Fruit fly (Drosophila melanogaster) whole organism, embryonic: Measurements from ENCODE around the gene SPoCk.
A peak's percentile ranks its signal among the peaks of the same experiment; 100 is the strongest.

ENCODE experiments used
- ATbp ChIP-seq: fragments of 200-800 bp; sonication (Bioruptor generic); optimal IDR thresholded peaks from 2 replicates; lab custom pipeline; 2017; ENCODE audit warnings: missing biosample characterization, mild to moderate bottlenecking, missing genetic modification characterization, missing genetic modification reagents
- Adf1 ChIP-seq: fragments of 200-800 bp; sonication (Bioruptor generic); IDR thresholded peaks from 2 replicates; pipeline ENCODE4 v1.3.6; 2022; ENCODE audit warnings: missing biosample characterization, missing genetic modification characterization
- Atf3 ChIP-seq: fragments of 200-800 bp; sonication (Bioruptor generic); optimal IDR thresholded peaks from 3 replicates; lab custom pipeline; 2016; ENCODE audit warnings: missing biosample characterization, missing genetic modification characterization
- Bdp1 ChIP-seq: fragments of 200-800 bp; sonication (Bioruptor generic); optimal IDR thresholded peaks from 3 replicates; lab custom pipeline; 2016; ENCODE audit warnings: missing biosample characterization, missing genetic modification characterization
- Bteb2 ChIP-seq: fragments of 200-800 bp; sonication (Bioruptor generic); optimal IDR thresholded peaks from 2 replicates; lab custom pipeline; 2016; ENCODE audit warnings: missing biosample characterization, missing genetic modification characterization
- CG10543 ChIP-seq: fragments of 200-800 bp; sonication (Bioruptor generic); optimal IDR thresholded peaks from 3 replicates; lab custom pipeline; 2017; ENCODE audit warnings: missing biosample characterization, mild to moderate bottlenecking, missing genetic modification characterization, moderate library complexity
- CG11247 ChIP-seq: fragments of 200-800 bp; sonication (Bioruptor generic); IDR thresholded peaks from 2 replicates; pipeline ENCODE4 v1.3.6; 2022; ENCODE audit warnings: missing biosample characterization, missing genetic modification characterization
- CG11560 ChIP-seq: fragments of 200-800 bp; sonication (Bioruptor generic); IDR thresholded peaks from 3 replicates; pipeline ENCODE4 v1.3.6; 2022; ENCODE audit warnings: missing biosample characterization, missing genetic modification characterization
- CG12236 ChIP-seq: fragments of 200-800 bp; sonication (Bioruptor generic); optimal IDR thresholded peaks from 2 replicates; lab custom pipeline; 2016; ENCODE audit warnings: missing biosample characterization, missing genetic modification characterization
- CG12744 ChIP-seq: fragments of 200-800 bp; sonication (Bioruptor generic); optimal IDR thresholded peaks from 2 replicates; lab custom pipeline; 2016; ENCODE audit warnings: missing biosample characterization, missing genetic modification characterization
- CG17912 ChIP-seq: fragments of 200-800 bp; sonication (Bioruptor generic); optimal IDR thresholded peaks from 2 replicates; lab custom pipeline; 2018; ENCODE audit warnings: missing biosample characterization, mild to moderate bottlenecking, missing genetic modification characterization
- CG18011 ChIP-seq: fragments of 200-800 bp; sonication (Bioruptor generic); optimal IDR thresholded peaks from 2 replicates; lab custom pipeline; 2017; ENCODE audit warnings: missing biosample characterization, missing genetic modification characterization, mild to moderate bottlenecking, moderate library complexity, missing genotype
- CG18599 ChIP-seq: fragments of 200-800 bp; sonication (Bioruptor generic); optimal IDR thresholded peaks from 3 replicates; lab custom pipeline; 2017; ENCODE audit warnings: missing biosample characterization, missing genetic modification characterization, mild to moderate bottlenecking, moderate library complexity, missing genetic modification reagents
- CG18619 ChIP-seq: fragments of 200-800 bp; sonication (Bioruptor generic); optimal IDR thresholded peaks from 3 replicates; lab custom pipeline; 2017; ENCODE audit warnings: missing biosample characterization, mild to moderate bottlenecking, missing genetic modification characterization
- CG18764 ChIP-seq: fragments of 200-800 bp; sonication (Bioruptor generic); optimal IDR thresholded peaks from 3 replicates; lab custom pipeline; 2016; ENCODE audit warnings: missing biosample characterization, missing genetic modification characterization
- CG2116 ChIP-seq: fragments of 200-800 bp; sonication (Bioruptor generic); optimal IDR thresholded peaks from 3 replicates; lab custom pipeline; 2018; ENCODE audit warnings: missing biosample characterization, mild to moderate bottlenecking, missing genetic modification characterization
- CG2202 ChIP-seq: fragments of 200-800 bp; sonication (Bioruptor generic); optimal IDR thresholded peaks from 2 replicates; lab custom pipeline; 2018; ENCODE audit warnings: missing biosample characterization, mild to moderate bottlenecking, missing genetic modification characterization
- CG3281 ChIP-seq: fragments of 200-800 bp; sonication (Bioruptor generic); optimal IDR thresholded peaks from 3 replicates; lab custom pipeline; 2017; ENCODE audit warnings: missing biosample characterization, mild to moderate bottlenecking, missing genetic modification characterization
- CG3838 ChIP-seq: fragments of 200-800 bp; sonication (Bioruptor generic); optimal IDR thresholded peaks from 3 replicates; lab custom pipeline; 2016; ENCODE audit warnings: missing biosample characterization, missing genetic modification characterization
- CG4730 ChIP-seq: fragments of 200-800 bp; sonication (Bioruptor generic); IDR thresholded peaks from 2 replicates; pipeline ENCODE4 v1.3.6; 2022; ENCODE audit warnings: missing biosample characterization, missing genetic modification characterization
- CG6175 ChIP-seq: fragments of 200-800 bp; sonication (Bioruptor generic); IDR thresholded peaks from 3 replicates; pipeline ENCODE4 v1.3.6; 2022; ENCODE audit warnings: missing biosample characterization, missing genetic modification characterization
- CG6791 ChIP-seq: fragments of 200-800 bp; sonication (Bioruptor generic); IDR thresholded peaks from 3 replicates; pipeline ENCODE4 v1.3.6; 2022; ENCODE audit warnings: missing biosample characterization, missing genetic modification characterization; ENCODE audit not compliant: partially characterized antibody
- CG8388 ChIP-seq: fragments of 200-800 bp; sonication (Bioruptor generic); optimal IDR thresholded peaks from 2 replicates; lab custom pipeline; 2019; ENCODE audit warnings: missing biosample characterization, mild to moderate bottlenecking, missing genetic modification characterization, moderate library complexity
- D19B ChIP-seq: fragments of 200-800 bp; sonication (Bioruptor generic); optimal IDR thresholded peaks from 2 replicates; lab custom pipeline; 2017; ENCODE audit warnings: missing biosample characterization, mild to moderate bottlenecking, missing genetic modification characterization
- Dp ChIP-seq: fragments of 200-800 bp; sonication (Bioruptor generic); optimal IDR thresholded peaks from 2 replicates; lab custom pipeline; 2018; ENCODE audit warnings: missing biosample characterization, mild to moderate bottlenecking, missing genetic modification characterization, moderate library complexity
- HLH54F ChIP-seq: fragments of 200-800 bp; sonication (Bioruptor generic); optimal IDR thresholded peaks from 3 replicates; lab custom pipeline; 2016; ENCODE audit warnings: missing biosample characterization, missing genetic modification characterization
- Jarid2 ChIP-seq: fragments of 200-800 bp; sonication (Bioruptor generic); optimal IDR thresholded peaks from 3 replicates; lab custom pipeline; 2017; ENCODE audit warnings: mild to moderate bottlenecking, missing biosample characterization, missing genetic modification reagents, missing genetic modification characterization
- MESR4 ChIP-seq: fragments of 200-800 bp; sonication (Bioruptor generic); optimal IDR thresholded peaks from 2 replicates; lab custom pipeline; 2018; ENCODE audit warnings: missing biosample characterization, mild to moderate bottlenecking, missing genetic modification characterization, moderate library complexity
- Opbp ChIP-seq: fragments of 200-800 bp; sonication (Bioruptor generic); IDR thresholded peaks from 3 replicates; pipeline ENCODE4 v1.3.6; 2022; ENCODE audit warnings: missing biosample characterization, missing genetic modification characterization; ENCODE audit not compliant: partially characterized antibody
- Poxn ChIP-seq: fragments of 200-800 bp; sonication (Bioruptor generic); IDR thresholded peaks from 2 replicates; pipeline ENCODE4 v1.3.6; 2022; ENCODE audit warnings: missing biosample characterization, missing genetic modification characterization
- Side ChIP-seq: fragments of 200-800 bp; sonication (Bioruptor generic); optimal IDR thresholded peaks from 2 replicates; lab custom pipeline; 2016; ENCODE audit warnings: missing biosample characterization, missing genetic modification characterization
- Sin3A ChIP-seq: fragments of >200 bp; optimal IDR thresholded peaks from 2 replicates; lab custom pipeline; 2018
- Xbp1 ChIP-seq: fragments of 200-800 bp; sonication (Bioruptor generic); optimal IDR thresholded peaks from 3 replicates; lab custom pipeline; 2016; ENCODE audit warnings: missing biosample characterization, mild to moderate bottlenecking, missing genetic modification characterization
- ase ChIP-seq: fragments of 200-800 bp; sonication (Bioruptor generic); IDR thresholded peaks from 3 replicates; pipeline ENCODE4 v1.3.6; 2022; ENCODE audit warnings: missing biosample characterization, missing genetic modification characterization
- ato ChIP-seq: fragments of 200-800 bp; sonication (Bioruptor generic); IDR thresholded peaks from 2 replicates; pipeline ENCODE4 v1.3.6; 2022; ENCODE audit warnings: missing biosample characterization, missing genetic modification characterization; ENCODE audit not compliant: partially characterized antibody
- chn ChIP-seq: fragments of 200-800 bp; sonication (Bioruptor generic); optimal IDR thresholded peaks from 2 replicates; lab custom pipeline; 2016; ENCODE audit warnings: missing biosample characterization, missing genetic modification characterization
- fd96Cb ChIP-seq: fragments of 200-800 bp; sonication (Bioruptor generic); optimal IDR thresholded peaks from 2 replicates; lab custom pipeline; 2018; ENCODE audit warnings: missing biosample characterization, mild to moderate bottlenecking, missing genetic modification characterization, moderate library complexity
- fru ChIP-seq: fragments of >200 bp; optimal IDR thresholded peaks from 2 replicates; lab custom pipeline; 2017
- fu2 ChIP-seq: fragments of 200-800 bp; sonication (Bioruptor generic); optimal IDR thresholded peaks from 2 replicates; lab custom pipeline; 2016; ENCODE audit warnings: missing biosample characterization, missing genetic modification characterization
- gsb-n ChIP-seq: fragments of 200-800 bp; sonication (Bioruptor generic); optimal IDR thresholded peaks from 3 replicates; lab custom pipeline; 2018; ENCODE audit warnings: missing biosample characterization, mild to moderate bottlenecking, missing genetic modification characterization
- nerfin-2 ChIP-seq: fragments of 200-800 bp; sonication (Bioruptor generic); IDR thresholded peaks from 2 replicates; pipeline ENCODE4 v1.3.6; 2022; ENCODE audit warnings: missing biosample characterization, missing genetic modification characterization; ENCODE audit not compliant: partially characterized antibody
- p53 ChIP-seq: fragments of 200-800 bp; sonication (Bioruptor generic); optimal IDR thresholded peaks from 2 replicates; lab custom pipeline; 2016; ENCODE audit warnings: missing biosample characterization, missing genetic modification characterization
- peb ChIP-seq: fragments of 200-800 bp; sonication (Bioruptor generic); IDR thresholded peaks from 2 replicates; pipeline ENCODE4 v1.3.6; 2022; ENCODE audit warnings: missing biosample characterization, missing genetic modification characterization
- pzg ChIP-seq: fragments of 200-800 bp; sonication (Bioruptor generic); optimal IDR thresholded peaks from 3 replicates; lab custom pipeline; 2018; ENCODE audit warnings: missing biosample characterization, mild to moderate bottlenecking, missing genetic modification characterization, moderate library complexity
- run ChIP-seq: fragments of 200-800 bp; sonication (Bioruptor generic); optimal IDR thresholded peaks from 3 replicates; lab custom pipeline; 2018; ENCODE audit warnings: missing biosample characterization, mild to moderate bottlenecking, missing genetic modification characterization
- sd ChIP-seq: fragments of 200-800 bp; sonication (Bioruptor generic); optimal IDR thresholded peaks from 3 replicates; lab custom pipeline; 2018; ENCODE audit warnings: missing biosample characterization, mild to moderate bottlenecking, missing genetic modification characterization, moderate library complexity
- sna ChIP-seq: fragments of 200-800 bp; sonication (Bioruptor generic); IDR thresholded peaks from 2 replicates; pipeline ENCODE4 v1.3.6; 2022; ENCODE audit warnings: missing biosample characterization, missing genetic modification characterization; ENCODE audit not compliant: partially characterized antibody
- sug ChIP-seq: fragments of 200-800 bp; optimal IDR thresholded peaks from 2 replicates; lab custom pipeline; 2019; ENCODE audit warnings: missing biosample characterization, mild to moderate bottlenecking, missing genetic modification characterization, moderate library complexity
- tap ChIP-seq: fragments of 200-800 bp; optimal IDR thresholded peaks from 3 replicates; lab custom pipeline; 2019; ENCODE audit warnings: missing biosample characterization, mild to moderate bottlenecking, missing genetic modification characterization, moderate library complexity
- vfl ChIP-seq: fragments of 200-800 bp; sonication (Bioruptor generic); optimal IDR thresholded peaks from 2 replicates; lab custom pipeline; 2016; ENCODE audit warnings: missing biosample characterization, missing genetic modification characterization
- vvl ChIP-seq: fragments of 200-800 bp; sonication (Bioruptor generic); IDR thresholded peaks from 2 replicates; pipeline ENCODE4 v1.3.6; 2022; ENCODE audit warnings: missing biosample characterization, missing genetic modification characterization
- zfh2 ChIP-seq: fragments of 200-800 bp; sonication (Bioruptor generic); optimal IDR thresholded peaks from 2 replicates; lab custom pipeline; 2016; ENCODE audit warnings: missing biosample characterization, missing genetic modification characterization

Gene SPoCk

dm6 chr3L:22749147-22749550 is at the start of gene SPoCk (continued):
- no peak for TF ChIP-seq fd96Cb
- TF ChIP-seq sd (tag; lab: Kevin White, UChicago), result no peak
- no peak for TF ChIP-seq Poxn (GFP tag; lab: Robert Waterston, UW)
- no peak for TF ChIP-seq Dp (GFP tag; lab: Kevin White, UChicago)
- no peak for TF ChIP-seq CG6791 (GFP tag; lab: Robert Waterston, UW)
- TF ChIP-seq CG18619 (GFP tag; lab: Kevin White, UChicago), result no peak
- no peak for TF ChIP-seq Xbp1 (GFP tag; lab: Kevin White, UChicago)
- TF ChIP-seq CG10543 (GFP tag; lab: Kevin White, UChicago), result no peak
- no peak for TF ChIP-seq CG6175 (GFP tag; lab: Robert Waterston, UW)
- peak; percentile 62 for TF ChIP-seq pzg (GFP tag; lab: Kevin White, UChicago)
- TF ChIP-seq gsb-n (tag; lab: Kevin White, UChicago), result no peak
- TF ChIP-seq Atf3 (GFP tag; lab: Kevin White, UChicago), result no peak
- TF ChIP-seq fru (lab: Kevin White, UChicago), result no peak
- peak; percentile 74 for TF ChIP-seq CG2116 (GFP tag; lab: Kevin White, UChicago)
- TF ChIP-seq peb (GFP tag; lab: Robert Waterston, UW), result no peak
- no peak for TF ChIP-seq vvl (GFP tag; lab: Robert Waterston, UW)
- TF ChIP-seq CG11560 (tag; lab: Robert Waterston, UW), result no peak
- TF ChIP-seq tap, result no peak
- TF ChIP-seq ato (GFP tag; lab: Robert Waterston, UW), result no peak
- TF ChIP-seq Adf1, result no peak
- no peak for TF ChIP-seq Side (GFP tag; lab: Kevin White, UChicago)
- no peak for TF ChIP-seq vfl (GFP tag; lab: Kevin White, UChicago)
- TF ChIP-seq nerfin-2 (GFP tag; lab: Robert Waterston, UW), result no peak
- TF ChIP-seq ase (GFP tag; lab: Robert Waterston, UW), result no peak
- no peak for TF ChIP-seq CG18599
- no peak for TF ChIP-seq CG3838 (GFP tag; lab: Kevin White, UChicago)
- TF ChIP-seq CG17912, result no peak
- no peak for TF ChIP-seq CG12236
- peak; percentile 15 for TF ChIP-seq MESR4
- TF ChIP-seq p53 (GFP tag; lab: Kevin White, UChicago), result no peak
- TF ChIP-seq Sin3A (lab: Kevin White, UChicago), result no peak
- TF ChIP-seq chn (GFP tag; lab: Kevin White, UChicago), result no peak
- TF ChIP-seq Bteb2 (GFP tag; lab: Kevin White, UChicago), result no peak
- peak; percentile 67 for TF ChIP-seq CG18011 (GFP tag; lab: Kevin White, UChicago)
- no peak for TF ChIP-seq sna (GFP tag; lab: Robert Waterston, UW)
- no peak for TF ChIP-seq HLH54F (GFP tag; lab: Kevin White, UChicago)
- TF ChIP-seq sug (tag; lab: Kevin White, UChicago), result no peak
- TF ChIP-seq CG3281 (GFP tag; lab: Kevin White, UChicago), result no peak
- no peak for TF ChIP-seq D19B (GFP tag; lab: Kevin White, UChicago)
- no peak for TF ChIP-seq CG8388 (GFP tag; lab: Kevin White, UChicago)
- TF ChIP-seq ATbp, result no peak
- TF ChIP-seq CG11247 (GFP tag; lab: Robert Waterston, UW), result no peak
- no peak for TF ChIP-seq Jarid2
- TF ChIP-seq Opbp (GFP tag; lab: Robert Waterston, UW), result 0 out of 3 replicates have a peak, but pooled peaks have one; percentile 22
- TF ChIP-seq fu2 (GFP tag; lab: Kevin White, UChicago), result no peak
- TF ChIP-seq run (tag; lab: Kevin White, UChicago), result no peak
- no peak for TF ChIP-seq CG2202 (tag; lab: Kevin White, UChicago)
- no peak for TF ChIP-seq CG4730 (GFP tag; lab: Robert Waterston, UW)
- no peak for TF ChIP-seq CG18764 (GFP tag; lab: Kevin White, UChicago)
- TF ChIP-seq zfh2 (GFP tag; lab: Kevin White, UChicago), result no peak
- TF ChIP-seq CG12744, result no peak
- TF ChIP-seq Bdp1, result no peak
